Fruit fly (Drosophila melanogaster) whole organism, embryonic: ENCODE data around the gene CG10194.

Source experiments
- Bdp1 ChIP-seq: fragments of 200-800 bp; sonication (Bioruptor generic); optimal IDR thresholded peaks from 3 replicates; lab custom pipeline; 2016; ENCODE audit warnings: missing biosample characterization, missing genetic modification characterization
- Bgb ChIP-seq: fragments of 200-800 bp; sonication (Bioruptor generic); IDR thresholded peaks from 2 replicates; pipeline ENCODE4 v1.3.6; 2022; ENCODE audit warnings: missing biosample characterization, missing genetic modification characterization; ENCODE audit not compliant: partially characterized antibody
- C15 ChIP-seq: fragments of 200-800 bp; sonication (Bioruptor generic); IDR thresholded peaks from 3 replicates; pipeline ENCODE4 v1.3.6; 2022; ENCODE audit warnings: missing biosample characterization, missing genetic modification characterization
- CG10366 ChIP-seq: fragments of 200-800 bp; sonication (Bioruptor generic); IDR thresholded peaks from 2 replicates; pipeline ENCODE4 v1.3.6; 2022; ENCODE audit warnings: missing biosample characterization, missing genetic modification characterization
- CG11560 ChIP-seq: fragments of 200-800 bp; sonication (Bioruptor generic); IDR thresholded peaks from 3 replicates; pipeline ENCODE4 v1.3.6; 2022; ENCODE audit warnings: missing biosample characterization, missing genetic modification characterization
- CG12236 ChIP-seq: fragments of 200-800 bp; sonication (Bioruptor generic); optimal IDR thresholded peaks from 2 replicates; lab custom pipeline; 2016; ENCODE audit warnings: missing biosample characterization, missing genetic modification characterization
- CG16779 ChIP-seq: fragments of 200-800 bp; sonication (Bioruptor generic); IDR thresholded peaks from 2 replicates; pipeline ENCODE4 v1.3.6; 2022; ENCODE audit warnings: missing biosample characterization, missing genetic modification characterization
- CG17186 ChIP-seq: fragments of 200-800 bp; sonication (Bioruptor generic); optimal IDR thresholded peaks from 3 replicates; lab custom pipeline; 2017; ENCODE audit warnings: missing biosample characterization, missing genetic modification reagents, missing genetic modification characterization
- CG17912 ChIP-seq: fragments of 200-800 bp; sonication (Bioruptor generic); optimal IDR thresholded peaks from 2 replicates; lab custom pipeline; 2018; ENCODE audit warnings: missing biosample characterization, mild to moderate bottlenecking, missing genetic modification characterization
- CG1792 ChIP-seq: fragments of 200-800 bp; sonication (Bioruptor generic); optimal IDR thresholded peaks from 2 replicates; lab custom pipeline; 2016; ENCODE audit warnings: missing biosample characterization, missing genetic modification characterization
- CG18262 ChIP-seq: fragments of 200-800 bp; optimal IDR thresholded peaks from 3 replicates; lab custom pipeline; 2019; ENCODE audit warnings: missing biosample characterization, mild to moderate bottlenecking, missing genetic modification characterization, moderate library complexity
- CG2712 ChIP-seq: fragments of 200-800 bp; optimal IDR thresholded peaks from 3 replicates; lab custom pipeline; 2019; ENCODE audit warnings: missing biosample characterization, mild to moderate bottlenecking, missing genetic modification characterization, moderate library complexity
- CG30020 ChIP-seq: fragments of 200-800 bp; optimal IDR thresholded peaks from 2 replicates; lab custom pipeline; 2019; ENCODE audit warnings: missing biosample characterization, mild to moderate bottlenecking, missing genetic modification characterization, moderate library complexity
- CG31388 ChIP-seq: fragments of 200-800 bp; sonication (Bioruptor generic); optimal IDR thresholded peaks from 2 replicates; lab custom pipeline; 2016; ENCODE audit warnings: missing biosample characterization, missing genetic modification characterization
- CG3995 ChIP-seq: fragments of 200-800 bp; sonication (Bioruptor generic); optimal IDR thresholded peaks from 3 replicates; lab custom pipeline; 2016; ENCODE audit warnings: missing biosample characterization, missing genetic modification characterization
- CG4707 ChIP-seq: fragments of 200-800 bp; sonication (Bioruptor generic); optimal IDR thresholded peaks from 2 replicates; lab custom pipeline; 2018; ENCODE audit warnings: missing biosample characterization, mild to moderate bottlenecking, missing genetic modification characterization, moderate library complexity
- CG6254 ChIP-seq: fragments of 200-800 bp; sonication (Bioruptor generic); optimal IDR thresholded peaks from 3 replicates; lab custom pipeline; 2017; ENCODE audit warnings: mild to moderate bottlenecking, missing biosample characterization, missing genetic modification reagents, missing genetic modification characterization
- CG7357 ChIP-seq: fragments of 200-800 bp; sonication (Bioruptor generic); IDR thresholded peaks from 3 replicates; pipeline ENCODE4 v1.3.6; 2022; ENCODE audit warnings: missing biosample characterization, missing genetic modification characterization
- CG7928 ChIP-seq: fragments of 200-800 bp; sonication (Bioruptor generic); optimal IDR thresholded peaks from 2 replicates; lab custom pipeline; 2017; ENCODE audit warnings: missing biosample characterization, mild to moderate bottlenecking, missing genetic modification characterization
- CG9797 ChIP-seq: fragments of 200-800 bp; sonication (Bioruptor generic); optimal IDR thresholded peaks from 3 replicates; lab custom pipeline; 2018; ENCODE audit warnings: missing biosample characterization, mild to moderate bottlenecking, missing genetic modification characterization
- CG9817 ChIP-seq: fragments of 200-800 bp; sonication (Bioruptor generic); optimal IDR thresholded peaks from 2 replicates; lab custom pipeline; 2018; ENCODE audit warnings: missing biosample characterization, mild to moderate bottlenecking, missing genetic modification characterization, moderate library complexity
- CkIIα-i1 ChIP-seq: fragments of 200-800 bp; sonication (Bioruptor generic); IDR thresholded peaks from 2 replicates; pipeline ENCODE4 v1.3.6; 2022; ENCODE audit warnings: missing biosample characterization, missing genetic modification characterization
- Fer1 ChIP-seq: fragments of 200-800 bp; sonication (Bioruptor generic); optimal IDR thresholded peaks from 2 replicates; lab custom pipeline; 2017; ENCODE audit warnings: missing biosample characterization, mild to moderate bottlenecking, missing genetic modification characterization
- H15 ChIP-seq: fragments of 200-800 bp; sonication (Bioruptor generic); IDR thresholded peaks from 3 replicates; pipeline ENCODE4 v1.3.6; 2022; ENCODE audit warnings: missing biosample characterization, missing genetic modification characterization
- Hr78 ChIP-seq, 2 experiments: fragments of 200-800 bp in 1 of 2; fragments of >200 bp in 1 of 2; sonication (Bioruptor generic) in 1 of 2; optimal IDR thresholded peaks; 2 replicates each; lab custom pipeline; 2017 to 2019; ENCODE audit warnings: missing biosample characterization in 2 of 2, missing genetic modification characterization in 2 of 2, mild to moderate bottlenecking in 1 of 2, moderate library complexity in 1 of 2
- Hsf ChIP-seq: fragments of 200-800 bp; sonication (Bioruptor generic); optimal IDR thresholded peaks from 3 replicates; lab custom pipeline; 2016; ENCODE audit warnings: missing biosample characterization, missing genetic modification characterization
- MTF-1 ChIP-seq: fragments of 200-800 bp; sonication (Bioruptor generic); optimal IDR thresholded peaks from 2 replicates; lab custom pipeline; 2018; ENCODE audit warnings: missing biosample characterization, mild to moderate bottlenecking, missing genetic modification characterization, borderline replicate concordance
- NC2α ChIP-seq: fragments of 200-800 bp; sonication (Bioruptor generic); optimal IDR thresholded peaks from 2 replicates; lab custom pipeline; 2016; ENCODE audit warnings: missing biosample characterization, missing genetic modification characterization
- PHDP ChIP-seq: fragments of 200-800 bp; sonication (Bioruptor generic); optimal IDR thresholded peaks from 3 replicates; lab custom pipeline; 2018; ENCODE audit warnings: missing biosample characterization, mild to moderate bottlenecking, missing genetic modification characterization, moderate library complexity
- Sry-β ChIP-seq: fragments of 200-800 bp; sonication (Bioruptor generic); optimal IDR thresholded peaks from 2 replicates; lab custom pipeline; 2018; ENCODE audit warnings: missing biosample characterization, mild to moderate bottlenecking, missing genetic modification characterization, moderate library complexity
- abd-A ChIP-seq: fragments of 200-800 bp; sonication (Bioruptor generic); optimal IDR thresholded peaks from 3 replicates; lab custom pipeline; 2019; ENCODE audit warnings: missing biosample characterization, mild to moderate bottlenecking, missing genetic modification characterization, moderate library complexity
- bsh ChIP-seq, 2 experiments: fragments of 200-800 bp; sonication (Bioruptor generic); optimal IDR thresholded peaks; 2 replicates each; lab custom pipeline; 2017 to 2018; ENCODE audit warnings: mild to moderate bottlenecking in 2 of 2, missing biosample characterization in 2 of 2, missing genetic modification characterization in 2 of 2, moderate library complexity in 1 of 2
- cad ChIP-seq: fragments of >200 bp; optimal IDR thresholded peaks from 2 replicates; lab custom pipeline; 2017; ENCODE audit warnings: missing biosample characterization, missing genetic modification characterization
- croc ChIP-seq: fragments of 200-800 bp; sonication (Bioruptor generic); conservative IDR thresholded peaks from 3 replicates; pipeline ENCODE4 v1.3.6; 2022; ENCODE audit warnings: missing biosample characterization, missing genetic modification characterization
- danr ChIP-seq: fragments of 200-800 bp; sonication (Bioruptor generic); IDR thresholded peaks from 2 replicates; pipeline ENCODE4 v1.3.6; 2022; ENCODE audit warnings: missing biosample characterization, missing genetic modification characterization
- dysf ChIP-seq: fragments of 200-800 bp; sonication (Bioruptor generic); IDR thresholded peaks from 3 replicates; pipeline ENCODE4 v1.3.6; 2022; ENCODE audit warnings: missing biosample characterization, missing genetic modification characterization
- esg ChIP-seq: fragments of 200-800 bp; sonication (Bioruptor generic); conservative IDR thresholded peaks from 2 replicates; pipeline ENCODE4 v1.3.6; 2022; ENCODE audit warnings: missing biosample characterization, missing genetic modification characterization
- fru ChIP-seq: fragments of >200 bp; optimal IDR thresholded peaks from 2 replicates; lab custom pipeline; 2017
- grn ChIP-seq: fragments of 200-800 bp; sonication (Bioruptor generic); optimal IDR thresholded peaks from 3 replicates; lab custom pipeline; 2017; ENCODE audit warnings: missing biosample characterization, missing genetic modification characterization
- gt ChIP-seq: fragments of 200-800 bp; sonication (Bioruptor generic); IDR thresholded peaks from 2 replicates; pipeline ENCODE4 v1.3.6; 2022; ENCODE audit warnings: missing biosample characterization, missing genetic modification characterization
- knrl ChIP-seq: fragments of 200-800 bp; sonication (Bioruptor generic); IDR thresholded peaks from 3 replicates; pipeline ENCODE4 v1.3.6; 2022; ENCODE audit warnings: missing biosample characterization, missing genetic modification characterization; ENCODE audit not compliant: partially characterized antibody
- mam ChIP-seq: fragments of 200-800 bp; sonication (Bioruptor generic); optimal IDR thresholded peaks from 3 replicates; lab custom pipeline; 2016; ENCODE audit warnings: missing biosample characterization, missing genetic modification characterization
- nmo ChIP-seq: fragments of 200-800 bp; sonication (Bioruptor generic); optimal IDR thresholded peaks from 2 replicates; lab custom pipeline; 2018; ENCODE audit warnings: missing biosample characterization, mild to moderate bottlenecking, missing genetic modification characterization, moderate library complexity
- odd ChIP-seq: fragments of 200-800 bp; sonication (Bioruptor generic); optimal IDR thresholded peaks from 2 replicates; lab custom pipeline; 2017; ENCODE audit warnings: missing biosample characterization, mild to moderate bottlenecking, missing genetic modification characterization
- pb ChIP-seq: fragments of 200-800 bp; sonication (Bioruptor generic); optimal IDR thresholded peaks from 3 replicates; lab custom pipeline; 2016; ENCODE audit warnings: missing biosample characterization, missing genetic modification characterization
- pfk ChIP-seq: fragments of 200-800 bp; sonication (Bioruptor generic); optimal IDR thresholded peaks from 2 replicates; lab custom pipeline; 2018; ENCODE audit warnings: missing biosample characterization, mild to moderate bottlenecking, missing genetic modification characterization, moderate library complexity
- pita ChIP-seq: fragments of 200-800 bp; sonication (Bioruptor generic); optimal IDR thresholded peaks from 2 replicates; lab custom pipeline; 2017; ENCODE audit warnings: missing biosample characterization, mild to moderate bottlenecking, missing genetic modification characterization
- vfl ChIP-seq: fragments of 200-800 bp; sonication (Bioruptor generic); optimal IDR thresholded peaks from 2 replicates; lab custom pipeline; 2016; ENCODE audit warnings: missing biosample characterization, missing genetic modification characterization
- zen ChIP-seq: fragments of 200-800 bp; sonication (Bioruptor generic); optimal IDR thresholded peaks from 3 replicates; lab custom pipeline; 2018; ENCODE audit warnings: missing biosample characterization, mild to moderate bottlenecking, missing genetic modification characterization, moderate library complexity
- zen2 ChIP-seq: fragments of 200-800 bp; sonication (Bioruptor generic); IDR thresholded peaks from 3 replicates; pipeline ENCODE4 v1.3.6; 2022; ENCODE audit warnings: missing biosample characterization, missing genetic modification characterization; ENCODE audit not compliant: partially characterized antibody

The CG10194 gene

dm6 chr2L:19444734-19445140, 45.2 kb downstream of the CG10194 start, which contains the start of gene Hs2st (continued):
- peak; percentile 97 for TF ChIP-seq nmo (GFP tag; lab: Kevin White, UChicago)
- TF ChIP-seq danr (GFP tag; lab: Robert Waterston, UW), result peak; percentile 89
- no peak for TF ChIP-seq grn (GFP tag; lab: Kevin White, UChicago)
- TF ChIP-seq CG31388 (GFP tag; lab: Kevin White, UChicago), result peak; percentile 72
- peak; percentile 91 for TF ChIP-seq Bdp1 (GFP tag; lab: Kevin White, UChicago)
- peak; percentile 89 for TF ChIP-seq CG1792 (GFP tag; lab: Kevin White, UChicago)
- TF ChIP-seq CG7357 (GFP tag; lab: Robert Waterston, UW), result peak; percentile 87
- TF ChIP-seq CG7928 (GFP tag; lab: Kevin White, UChicago), result peak; percentile 71
- no peak for TF ChIP-seq fru (lab: Kevin White, UChicago)
- no peak for TF ChIP-seq cad (GFP tag; lab: Kevin White, UChicago)
- peak; percentile 83 for TF ChIP-seq pb (GFP tag; lab: Kevin White, UChicago)
- peak; percentile 87 for TF ChIP-seq CG11560 (tag; lab: Robert Waterston, UW)
- TF ChIP-seq Hsf (GFP tag; lab: Kevin White, UChicago), result peak; percentile 97
- peak; percentile 93 for TF ChIP-seq CG10366 (GFP tag; lab: Robert Waterston, UW)
- peak; percentile 83; the same call in 2 of the 3 replicates for TF ChIP-seq C15 (GFP tag; lab: Robert Waterston, UW)
- TF ChIP-seq mam (GFP tag; lab: Kevin White, UChicago), result peak; percentile 98
- no peak for TF ChIP-seq pita (GFP tag; lab: Kevin White, UChicago)
- peak; percentile 95 for TF ChIP-seq vfl (GFP tag; lab: Kevin White, UChicago)
- peak; percentile 84 for TF ChIP-seq CG18262 (tag; lab: Kevin White, UChicago)
- TF ChIP-seq H15 (GFP tag; lab: Robert Waterston, UW), result peak; percentile 92
- peak; percentile 84 for TF ChIP-seq CG17186 (GFP tag; lab: Kevin White, UChicago)
- peak; percentile 84 for TF ChIP-seq CG9797
- TF ChIP-seq pfk (GFP tag; lab: Kevin White, UChicago), result peak; percentile 34
- TF ChIP-seq CG6254 (GFP tag; lab: Kevin White, UChicago), result peak; percentile 50
- TF ChIP-seq esg (GFP tag; lab: Robert Waterston, UW), result peak; percentile 94
- TF ChIP-seq Sry-β (GFP tag; lab: Kevin White, UChicago), result peak; percentile 98
- no peak for TF ChIP-seq CkIIα-i1 (GFP tag; lab: Robert Waterston, UW)
- TF ChIP-seq CG12236 (GFP tag; lab: Kevin White, UChicago), result peak; percentile 84
- peak; percentile 57 for TF ChIP-seq CG17912 (GFP tag; lab: Kevin White, UChicago)
- TF ChIP-seq CG16779 (GFP tag; lab: Robert Waterston, UW), result peak; percentile 83
- TF ChIP-seq CG30020 (tag; lab: Kevin White, UChicago), result peak; percentile 78
- peak; percentile 86 for TF ChIP-seq PHDP
- TF ChIP-seq Hr78 (GFP tag; optimal IDR thresholded peaks at IDR 0.05; lab: Kevin White, UChicago), result no peak
- peak; percentile 24 for TF ChIP-seq CG4707
- peak; percentile 92 for TF ChIP-seq CG2712 (tag; lab: Kevin White, UChicago)
- TF ChIP-seq odd (GFP tag; lab: Kevin White, UChicago), result peak; percentile 69
- TF ChIP-seq zen2 (GFP tag; lab: Robert Waterston, UW), result no peak
- peak; percentile 93 for TF ChIP-seq Fer1 (GFP tag; lab: Kevin White, UChicago)
- peak; percentile 58 for TF ChIP-seq NC2α (GFP tag; lab: Kevin White, UChicago)
- peak; percentile 83 for TF ChIP-seq gt (GFP tag; lab: Robert Waterston, UW)
- TF ChIP-seq dysf, result peak; percentile 94
- peak; percentile 42 for TF ChIP-seq MTF-1 (GFP tag; lab: Kevin White, UChicago)
- peak; percentile 87 for TF ChIP-seq CG3995 (GFP tag; lab: Kevin White, UChicago)
- TF ChIP-seq abd-A (tag; lab: Kevin White, UChicago), result no peak
- TF ChIP-seq zen (tag; lab: Kevin White, UChicago), result peak; percentile 90
- TF ChIP-seq CG9817 (tag; lab: Kevin White, UChicago), result peak; percentile 95
- peak; percentile 91 for TF ChIP-seq croc (GFP tag; lab: Robert Waterston, UW)
- TF ChIP-seq knrl (GFP tag; lab: Robert Waterston, UW), result peak; percentile 59; the same call in 2 of the 3 replicates
- TF ChIP-seq bsh (GFP tag; optimal IDR thresholded peaks at IDR 0.05; lab: Kevin White, UChicago), result peak; percentile 34 to 86
- 0 out of 2 replicates have a peak, but pooled peaks have one; percentile 17 for TF ChIP-seq Bgb (GFP tag; lab: Robert Waterston, UW)
